Fruit fly (Drosophila melanogaster) whole organism, embryonic: ENCODE results near the gene Prm.
A peak's percentile ranks its signal among the peaks of the same experiment; 100 is the strongest.

ENCODE experiments used
- Aef1 ChIP-seq: fragments of 200-800 bp; sonication (Bioruptor generic); IDR thresholded peaks from 3 replicates; pipeline ENCODE4 v1.3.6; 2022; ENCODE audit warnings: missing biosample characterization, missing genetic modification characterization
- CG11247 ChIP-seq: fragments of 200-800 bp; sonication (Bioruptor generic); IDR thresholded peaks from 2 replicates; pipeline ENCODE4 v1.3.6; 2022; ENCODE audit warnings: missing biosample characterization, missing genetic modification characterization
- CG11398 ChIP-seq: fragments of 200-800 bp; sonication (Bioruptor generic); optimal IDR thresholded peaks from 2 replicates; lab custom pipeline; 2016; ENCODE audit warnings: missing biosample characterization, missing genetic modification characterization
- CG11695 ChIP-seq: fragments of 200-800 bp; sonication (Bioruptor generic); IDR thresholded peaks from 3 replicates; pipeline ENCODE4 v1.3.6; 2022; ENCODE audit warnings: missing biosample characterization, missing genetic modification characterization
- CG12219 ChIP-seq: fragments of 200-800 bp; sonication (Bioruptor generic); optimal IDR thresholded peaks from 3 replicates; lab custom pipeline; 2018; ENCODE audit warnings: missing biosample characterization, mild to moderate bottlenecking, missing genetic modification characterization
- CG12236 ChIP-seq: fragments of 200-800 bp; sonication (Bioruptor generic); optimal IDR thresholded peaks from 2 replicates; lab custom pipeline; 2016; ENCODE audit warnings: missing biosample characterization, missing genetic modification characterization
- CG12299 ChIP-seq: fragments of 200-800 bp; sonication (Bioruptor generic); optimal IDR thresholded peaks from 2 replicates; lab custom pipeline; 2018; ENCODE audit warnings: missing biosample characterization, mild to moderate bottlenecking, missing genetic modification characterization
- CG17568 ChIP-seq: fragments of 200-800 bp; sonication (Bioruptor generic); optimal IDR thresholded peaks from 2 replicates; lab custom pipeline; 2018; ENCODE audit warnings: missing biosample characterization, mild to moderate bottlenecking, missing genetic modification characterization, moderate library complexity
- CG2199 ChIP-seq: fragments of 200-800 bp; sonication (Bioruptor generic); IDR thresholded peaks from 3 replicates; pipeline ENCODE4 v1.3.6; 2022; ENCODE audit warnings: missing biosample characterization, missing genetic modification characterization
- CG31441 ChIP-seq: fragments of 200-800 bp; sonication (Bioruptor generic); IDR thresholded peaks from 2 replicates; pipeline ENCODE4 v1.3.6; 2022; ENCODE audit warnings: missing biosample characterization, missing genetic modification characterization
- CG33213 ChIP-seq: fragments of 200-800 bp; sonication (Bioruptor generic); optimal IDR thresholded peaks from 3 replicates; lab custom pipeline; 2016; ENCODE audit warnings: missing biosample characterization, missing genetic modification characterization
- CG33557 ChIP-seq: fragments of 200-800 bp; sonication (Bioruptor generic); optimal IDR thresholded peaks from 2 replicates; lab custom pipeline; 2019; ENCODE audit warnings: missing biosample characterization, mild to moderate bottlenecking, missing genetic modification characterization, moderate library complexity
- CG3407 ChIP-seq: fragments of 200-800 bp; sonication (Bioruptor generic); optimal IDR thresholded peaks from 2 replicates; lab custom pipeline; 2018; ENCODE audit warnings: missing biosample characterization, mild to moderate bottlenecking, missing genetic modification characterization
- CG34422 ChIP-seq: fragments of 200-800 bp; sonication (Bioruptor generic); IDR thresholded peaks from 3 replicates; pipeline ENCODE4 v1.3.6; 2022; ENCODE audit warnings: missing biosample characterization, missing genetic modification characterization
- CG6791 ChIP-seq: fragments of 200-800 bp; sonication (Bioruptor generic); IDR thresholded peaks from 3 replicates; pipeline ENCODE4 v1.3.6; 2022; ENCODE audit warnings: missing biosample characterization, missing genetic modification characterization; ENCODE audit not compliant: partially characterized antibody
- CG7556 ChIP-seq: fragments of 200-800 bp; sonication (Bioruptor generic); optimal IDR thresholded peaks from 2 replicates; lab custom pipeline; 2017; ENCODE audit warnings: missing biosample characterization, mild to moderate bottlenecking, missing genetic modification characterization
- CG7963 ChIP-seq: fragments of 200-800 bp; sonication (Bioruptor generic); IDR thresholded peaks from 3 replicates; pipeline ENCODE4 v1.3.6; 2022; ENCODE audit warnings: missing biosample characterization, missing genetic modification characterization; ENCODE audit not compliant: partially characterized antibody
- CG7987 ChIP-seq: fragments of 200-800 bp; sonication (Bioruptor generic); optimal IDR thresholded peaks from 2 replicates; lab custom pipeline; 2018; ENCODE audit warnings: missing biosample characterization, mild to moderate bottlenecking, missing genetic modification characterization, moderate library complexity
- CG8290 ChIP-seq, 3 experiments: fragments of 200-800 bp; sonication (Bioruptor generic); optimal IDR thresholded peaks; 2 replicates each; lab custom pipeline; 2016 to 2019; ENCODE audit warnings: missing biosample characterization in 3 of 3, missing genetic modification characterization in 3 of 3, mild to moderate bottlenecking in 2 of 3, moderate library complexity in 1 of 3
- CG8944 ChIP-seq: fragments of 200-800 bp; sonication (Bioruptor generic); optimal IDR thresholded peaks from 3 replicates; lab custom pipeline; 2016; ENCODE audit warnings: missing biosample characterization, missing genetic modification characterization
- Dll ChIP-seq: fragments of 200-800 bp; sonication (Bioruptor generic); IDR thresholded peaks from 4 replicates; pipeline ENCODE4 v1.3.6; 2022; ENCODE audit warnings: missing biosample characterization, missing genetic modification characterization; ENCODE audit not compliant: partially characterized antibody
- Elba2 ChIP-seq: fragments of 200-800 bp; sonication (Bioruptor generic); optimal IDR thresholded peaks from 3 replicates; lab custom pipeline; 2016; ENCODE audit warnings: missing biosample characterization, missing genetic modification characterization
- Hey ChIP-seq: fragments of 200-800 bp; sonication (Bioruptor generic); optimal IDR thresholded peaks from 3 replicates; lab custom pipeline; 2018; ENCODE audit warnings: missing biosample characterization, mild to moderate bottlenecking, missing genetic modification characterization
- Hsf ChIP-seq: fragments of 200-800 bp; sonication (Bioruptor generic); optimal IDR thresholded peaks from 3 replicates; lab custom pipeline; 2016; ENCODE audit warnings: missing biosample characterization, missing genetic modification characterization
- NfI ChIP-seq: fragments of 200-800 bp; sonication (Bioruptor generic); optimal IDR thresholded peaks from 3 replicates; lab custom pipeline; 2018; ENCODE audit warnings: missing biosample characterization, mild to moderate bottlenecking, missing genetic modification characterization, moderate library complexity
- Side ChIP-seq: fragments of 200-800 bp; sonication (Bioruptor generic); optimal IDR thresholded peaks from 2 replicates; lab custom pipeline; 2016; ENCODE audit warnings: missing biosample characterization, missing genetic modification characterization
- YL-1 ChIP-seq: fragments of 200-800 bp; sonication (Bioruptor generic); optimal IDR thresholded peaks from 3 replicates; lab custom pipeline; 2017; ENCODE audit warnings: missing biosample characterization, mild to moderate bottlenecking, missing genetic modification characterization
- ash1 ChIP-seq: fragments of 200-800 bp; sonication (Bioruptor generic); optimal IDR thresholded peaks from 2 replicates; lab custom pipeline; 2018; ENCODE audit warnings: missing biosample characterization, mild to moderate bottlenecking, missing genetic modification characterization
- bab2 ChIP-seq: fragments of 200-800 bp; sonication (Bioruptor generic); optimal IDR thresholded peaks from 2 replicates; lab custom pipeline; 2016; ENCODE audit warnings: missing biosample characterization, missing genetic modification characterization
- chinmo ChIP-seq: fragments of 200-800 bp; sonication (Bioruptor generic); IDR thresholded peaks from 4 replicates; pipeline ENCODE4 v1.3.6; 2022; ENCODE audit warnings: missing biosample characterization, missing genetic modification characterization; ENCODE audit not compliant: partially characterized antibody
- da ChIP-seq: fragments of 200-800 bp; sonication (Bioruptor generic); optimal IDR thresholded peaks from 2 replicates; lab custom pipeline; 2016; ENCODE audit warnings: missing biosample characterization, missing genetic modification characterization
- disco-r ChIP-seq: fragments of 200-800 bp; sonication (Bioruptor generic); optimal IDR thresholded peaks from 2 replicates; lab custom pipeline; 2016; ENCODE audit warnings: missing biosample characterization, missing genetic modification characterization
- fd102C ChIP-seq: fragments of 200-800 bp; sonication (Bioruptor generic); optimal IDR thresholded peaks from 2 replicates; lab custom pipeline; 2018; ENCODE audit warnings: missing biosample characterization, mild to moderate bottlenecking, missing genetic modification characterization, moderate library complexity
- gem ChIP-seq: fragments of 200-800 bp; sonication (Bioruptor generic); optimal IDR thresholded peaks from 2 replicates; lab custom pipeline; 2019; ENCODE audit warnings: missing biosample characterization, mild to moderate bottlenecking, missing genetic modification characterization, moderate library complexity
- her ChIP-seq: fragments of 200-800 bp; sonication (Bioruptor generic); optimal IDR thresholded peaks from 2 replicates; lab custom pipeline; 2016; ENCODE audit warnings: missing biosample characterization, missing genetic modification characterization
- jigr1 ChIP-seq: fragments of 200-800 bp; sonication (Bioruptor generic); IDR thresholded peaks from 3 replicates; pipeline ENCODE4 v1.3.6; 2022; ENCODE audit warnings: missing biosample characterization, missing genetic modification characterization
- knrl ChIP-seq: fragments of 200-800 bp; sonication (Bioruptor generic); IDR thresholded peaks from 3 replicates; pipeline ENCODE4 v1.3.6; 2022; ENCODE audit warnings: missing biosample characterization, missing genetic modification characterization; ENCODE audit not compliant: partially characterized antibody
- lmd ChIP-seq: fragments of 200-800 bp; sonication (Bioruptor generic); IDR thresholded peaks from 2 replicates; pipeline ENCODE4 v1.3.6; 2022; ENCODE audit warnings: missing biosample characterization, missing genetic modification characterization
- nerfin-2 ChIP-seq: fragments of 200-800 bp; sonication (Bioruptor generic); IDR thresholded peaks from 2 replicates; pipeline ENCODE4 v1.3.6; 2022; ENCODE audit warnings: missing biosample characterization, missing genetic modification characterization; ENCODE audit not compliant: partially characterized antibody
- onecut ChIP-seq: fragments of 200-800 bp; sonication (Bioruptor generic); IDR thresholded peaks from 2 replicates; pipeline ENCODE4 v1.3.6; 2022; ENCODE audit warnings: missing biosample characterization, missing genetic modification characterization
- pfk ChIP-seq: fragments of 200-800 bp; sonication (Bioruptor generic); optimal IDR thresholded peaks from 2 replicates; lab custom pipeline; 2018; ENCODE audit warnings: missing biosample characterization, mild to moderate bottlenecking, missing genetic modification characterization, moderate library complexity
- sd ChIP-seq: fragments of 200-800 bp; sonication (Bioruptor generic); optimal IDR thresholded peaks from 3 replicates; lab custom pipeline; 2018; ENCODE audit warnings: missing biosample characterization, mild to moderate bottlenecking, missing genetic modification characterization, moderate library complexity
- slbo ChIP-seq: fragments of 200-800 bp; sonication (Bioruptor generic); IDR thresholded peaks from 2 replicates; pipeline ENCODE4 v1.3.6; 2022; ENCODE audit warnings: missing biosample characterization, missing genetic modification characterization
- ssp ChIP-seq: fragments of 200-800 bp; sonication (Bioruptor generic); IDR thresholded peaks from 2 replicates; pipeline ENCODE4 v1.3.6; 2022; ENCODE audit warnings: missing biosample characterization, missing genetic modification characterization
- sug ChIP-seq: fragments of 200-800 bp; optimal IDR thresholded peaks from 2 replicates; lab custom pipeline; 2019; ENCODE audit warnings: missing biosample characterization, mild to moderate bottlenecking, missing genetic modification characterization, moderate library complexity
- tio ChIP-seq: fragments of 200-800 bp; sonication (Bioruptor generic); optimal IDR thresholded peaks from 2 replicates; lab custom pipeline; 2017; ENCODE audit warnings: missing biosample characterization, missing genetic modification characterization, inconsistent platforms
- vfl ChIP-seq: fragments of 200-800 bp; sonication (Bioruptor generic); optimal IDR thresholded peaks from 2 replicates; lab custom pipeline; 2016; ENCODE audit warnings: missing biosample characterization, missing genetic modification characterization
- z ChIP-seq: fragments of 200-800 bp; sonication (Bioruptor generic); IDR thresholded peaks from 3 replicates; pipeline ENCODE4 v1.3.6; 2022; ENCODE audit warnings: missing biosample characterization, missing genetic modification characterization
- zfh1 ChIP-seq: fragments of 200-800 bp; sonication (Bioruptor generic); IDR thresholded peaks from 3 replicates; pipeline ENCODE4 v1.3.6; 2022; ENCODE audit warnings: missing biosample characterization, missing genetic modification characterization

The Prm gene

DNA sequence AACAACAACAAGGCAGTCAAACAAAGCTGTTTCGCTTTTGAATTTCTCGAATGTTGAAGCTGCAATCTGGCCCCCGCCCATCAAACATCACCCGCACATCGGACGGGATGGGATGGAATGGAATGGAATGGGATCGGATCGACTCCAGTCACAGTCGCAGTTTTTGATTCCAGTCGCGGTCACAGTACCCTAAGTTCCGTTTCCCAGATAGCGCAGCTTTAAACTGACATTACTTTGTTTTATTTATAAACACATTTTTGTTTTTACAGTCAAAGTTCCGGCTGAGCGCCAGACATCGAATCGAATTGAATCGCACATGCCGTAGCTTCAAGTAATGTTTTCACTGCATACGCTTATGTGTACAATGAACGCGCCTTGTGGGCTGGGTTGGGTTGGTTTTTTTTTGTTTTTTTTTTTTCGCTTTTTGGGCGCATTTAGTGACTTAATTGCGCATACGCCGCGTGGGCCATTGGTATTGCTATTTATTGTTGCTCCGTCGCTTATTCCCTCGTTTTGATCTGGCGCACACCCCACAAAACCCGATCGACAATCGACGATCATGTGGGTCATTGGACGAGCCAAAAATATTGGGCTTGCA lies 56.3 kb downstream of the Prm start (continued):
- TF ChIP-seq Side (GFP tag; lab: Kevin White, UChicago) (no peak), tio (GFP tag; lab: Kevin White, UChicago) (no peak), CG11247 (no peak), onecut (no peak), chinmo (GFP tag; lab: Robert Waterston, UW) (peak; percentile 76; the same call in 1 of the 4 replicates), NfI (no peak), CG33557 (GFP tag; lab: Kevin White, UChicago) (no peak), CG12219 (GFP tag; lab: Kevin White, UChicago) (no peak), jigr1 (GFP tag; lab: Robert Waterston, UW) (no peak), vfl (no peak), sug (tag; lab: Kevin White, UChicago) (peak; percentile 6), CG8944 (GFP tag; lab: Kevin White, UChicago) (no peak), nerfin-2 (GFP tag; lab: Robert Waterston, UW) (no peak), zfh1 (GFP tag; lab: Robert Waterston, UW) (0 out of 3 replicates have a peak, but pooled peaks have one; percentile 14), CG7556 (no peak), CG11695 (GFP tag; lab: Robert Waterston, UW) (no peak), lmd (GFP tag; lab: Robert Waterston, UW) (no peak), da (GFP tag; lab: Kevin White, UChicago) (no peak), CG7987 (no peak), pfk (peak; percentile 71), CG33213 (GFP tag; lab: Kevin White, UChicago) (no peak), fd102C (GFP tag; lab: Kevin White, UChicago) (no peak), YL-1 (GFP tag; lab: Kevin White, UChicago) (no peak), CG2199 (GFP tag; lab: Robert Waterston, UW) (no peak), CG12299 (tag; lab: Kevin White, UChicago) (no peak), CG8290 (GFP tag; optimal IDR thresholded peaks at IDR 0.05; lab: Kevin White, UChicago) (no peak), CG8290 (tag; optimal IDR thresholded peaks at IDR 0.05; lab: Kevin White, UChicago) (no peak), disco-r (GFP tag; lab: Kevin White, UChicago) (no peak), Aef1 (GFP tag; lab: Robert Waterston, UW) (no peak), ssp (no peak), CG11398 (GFP tag; lab: Kevin White, UChicago) (no peak), gem (tag; lab: Kevin White, UChicago) (no peak), knrl (GFP tag; lab: Robert Waterston, UW) (no peak), Dll (GFP tag; lab: Robert Waterston, UW) (0 out of 4 replicates have a peak, but pooled peaks have one; percentile 19), CG7963 (GFP tag; lab: Robert Waterston, UW) (no peak), Elba2 (no peak), CG12236 (GFP tag; lab: Kevin White, UChicago) (no peak), z (GFP tag; lab: Robert Waterston, UW) (no peak), sd (tag; lab: Kevin White, UChicago) (peak; percentile 17), slbo (GFP tag; lab: Robert Waterston, UW) (peak; percentile 15; the same call in 1 of the 2 replicates), CG6791 (GFP tag; lab: Robert Waterston, UW) (0 out of 3 replicates have a peak, but pooled peaks have one; percentile 10), her (GFP tag; lab: Kevin White, UChicago) (no peak), CG34422 (GFP tag; lab: Robert Waterston, UW) (no peak), Hsf (no peak), CG17568 (GFP tag; lab: Kevin White, UChicago) (no peak), ash1 (GFP tag; lab: Kevin White, UChicago) (no peak), CG3407 (GFP tag; lab: Kevin White, UChicago) (no peak), CG31441 (GFP tag; lab: Robert Waterston, UW) (no peak), Hey (tag; lab: Kevin White, UChicago) (no peak), bab2 (GFP tag; lab: Kevin White, UChicago) (no peak)
